Worm (Caenorhabditis elegans): ENCODE results near the gene txdc-12.2.

- TF ChIP-seq mab-5 (tag; optimal IDR thresholded peaks at IDR 0.05), result no peak
- TF ChIP-seq ztf-11 (tag; optimal IDR thresholded peaks at IDR 0.05), result no peak
- TF ChIP-seq nhr-28 (tag; optimal IDR thresholded peaks at IDR 0.05), result no peak
- no peak for TF ChIP-seq unc-62 (GFP tag; optimal IDR thresholded peaks at IDR 0.05)
- TF ChIP-seq blmp-1 (tag; optimal IDR thresholded peaks at IDR 0.05), result no peak
- no peak for TF ChIP-seq pha-4 (tag; optimal IDR thresholded peaks at IDR 0.05)
- TF ChIP-seq ham-2 (GFP tag; optimal IDR thresholded peaks at IDR 0.05), result no peak
- no peak for TF ChIP-seq nhr-12 (tag; optimal IDR thresholded peaks at IDR 0.05)
- no peak for TF ChIP-seq sem-2 (GFP tag; optimal IDR thresholded peaks at IDR 0.05)
- no peak for TF ChIP-seq elt-1 (tag; optimal IDR thresholded peaks at IDR 0.05; ENCODE audit: borderline replicate concordance, insufficient read depth)
- TF ChIP-seq mep-1 (tag; optimal IDR thresholded peaks at IDR 0.05), result no peak
These were observed 34.9 kb upstream of the txdc-12.2 start, which contains the start of gene smex-2 for ce11 chrX:2039358-2039757.

All from whole organism, mixed stage, embryonic.